Worm (Caenorhabditis elegans): ENCODE data around the gene F59B2.15.

F59B2.15 gene

ce11 chrIII:8973826-8974225, 28.6 kb downstream of the F59B2.15 start, which contains the start of gene R08D7.5:
TSS of gene R08D7.5 (plus strand) at chrIII:8974126.
- no peak for TF ChIP-seq cog-1 (tag; optimal IDR thresholded peaks at IDR 0.05)
- no peak for TF ChIP-seq klf-2 (GFP tag; conservative IDR thresholded peaks at IDR 0.05)
- TF ChIP-seq T22C8.4 (GFP tag; IDR thresholded peaks at IDR 0.05) = no peak
- no peak for TF ChIP-seq ztf-29 (GFP tag; IDR thresholded peaks at IDR 0.05)
- TF ChIP-seq flt-1 (GFP tag; IDR thresholded peaks at IDR 0.05) = no peak
- no peak for TF ChIP-seq med-1 (GFP tag; optimal IDR thresholded peaks at IDR 0.05; ENCODE audit: insufficient read depth)
- TF ChIP-seq ztf-23 (GFP tag; IDR thresholded peaks at IDR 0.05) = no peak
- TF ChIP-seq tab-1 (GFP tag; IDR thresholded peaks at IDR 0.05) = no peak
- no peak for TF ChIP-seq ref-1 (GFP tag; conservative IDR thresholded peaks at IDR 0.05)

ce11 chrIII:8973163-8973562, 29.3 kb downstream of the F59B2.15 start:
- TF ChIP-seq T22C8.4 (GFP tag; IDR thresholded peaks at IDR 0.05) = no peak
- TF ChIP-seq ztf-23 (GFP tag; IDR thresholded peaks at IDR 0.05) = no peak
- TF ChIP-seq med-1 (GFP tag; optimal IDR thresholded peaks at IDR 0.05; ENCODE audit: insufficient read depth) = no peak
- TF ChIP-seq cog-1 (tag; optimal IDR thresholded peaks at IDR 0.05) = no peak
- no peak for TF ChIP-seq ref-1 (GFP tag; conservative IDR thresholded peaks at IDR 0.05)
- TF ChIP-seq tab-1 (GFP tag; IDR thresholded peaks at IDR 0.05) = no peak
- TF ChIP-seq ztf-29 (GFP tag; IDR thresholded peaks at IDR 0.05) = no peak
- TF ChIP-seq flt-1 (GFP tag; IDR thresholded peaks at IDR 0.05) = no peak
- TF ChIP-seq klf-2 (GFP tag; conservative IDR thresholded peaks at IDR 0.05) = no peak

- TF ChIP-seq ztf-23 (GFP tag; IDR thresholded peaks at IDR 0.05) (peak; percentile 66; the same call in 1 of the 2 replicates), flt-1 (GFP tag; IDR thresholded peaks at IDR 0.05) (0 out of 2 replicates have a peak, but pooled peaks have one; percentile 47), med-1 (GFP tag; optimal IDR thresholded peaks at IDR 0.05; ENCODE audit: insufficient read depth) (peak; percentile 54), tab-1 (GFP tag; IDR thresholded peaks at IDR 0.05) (peak; percentile 57; the same call in 1 of the 2 replicates), cog-1 (tag; optimal IDR thresholded peaks at IDR 0.05) (no peak), ztf-29 (GFP tag; IDR thresholded peaks at IDR 0.05) (no peak)
Observed at ce11 chrIII:8971255-8972020, 31.0 kb downstream of the F59B2.15 start, which contains the start of the genes eif-3.D and R08D7.4. TSS of gene eif-3.D (minus strand) at chrIII:8971578. TSS of gene R08D7.4 (plus strand) at chrIII:8971892.

- no peak for TF ChIP-seq flt-1 (GFP tag; IDR thresholded peaks at IDR 0.05)
- TF ChIP-seq ztf-23 (GFP tag; IDR thresholded peaks at IDR 0.05) = no peak
- TF ChIP-seq T22C8.4 (GFP tag; IDR thresholded peaks at IDR 0.05) = no peak
- TF ChIP-seq med-1 (GFP tag; optimal IDR thresholded peaks at IDR 0.05; ENCODE audit: insufficient read depth) = no peak
- TF ChIP-seq ref-1 (GFP tag; conservative IDR thresholded peaks at IDR 0.05) = no peak
- no peak for TF ChIP-seq klf-2 (GFP tag; conservative IDR thresholded peaks at IDR 0.05)
- no peak for TF ChIP-seq cog-1 (tag; optimal IDR thresholded peaks at IDR 0.05)
- TF ChIP-seq ztf-29 (GFP tag; IDR thresholded peaks at IDR 0.05) = no peak
- no peak for TF ChIP-seq tab-1 (GFP tag; IDR thresholded peaks at IDR 0.05)
Observed at ce11 chrIII:8967639-8968038, 34.8 kb downstream of the F59B2.15 start, which contains the start of the genes bud-13 and rpap-2. TSS of gene bud-13 (minus strand) at chrIII:8967727. TSS of gene rpap-2 (plus strand) at chrIII:8967967.

ce11 chrIII:8964684-8965283, 37.7 kb downstream of the F59B2.15 start:
- 0 out of 2 replicates have a peak, but pooled peaks have one; percentile 55 for TF ChIP-seq ztf-23 (GFP tag; IDR thresholded peaks at IDR 0.05)
- no peak for TF ChIP-seq T22C8.4 (GFP tag; IDR thresholded peaks at IDR 0.05)

ce11 chrIII:8962475-8962874, 40.0 kb downstream of the F59B2.15 start:
- TF ChIP-seq flt-1 (GFP tag; IDR thresholded peaks at IDR 0.05) (no peak), med-1 (GFP tag; optimal IDR thresholded peaks at IDR 0.05; ENCODE audit: insufficient read depth) (no peak), ztf-23 (GFP tag; IDR thresholded peaks at IDR 0.05) (no peak), ref-1 (GFP tag; conservative IDR thresholded peaks at IDR 0.05) (no peak), klf-2 (GFP tag; conservative IDR thresholded peaks at IDR 0.05) (no peak), tab-1 (GFP tag; IDR thresholded peaks at IDR 0.05) (no peak), cog-1 (tag; optimal IDR thresholded peaks at IDR 0.05) (no peak), ztf-29 (GFP tag; IDR thresholded peaks at IDR 0.05) (no peak)

- TF ChIP-seq ref-1 (GFP tag; conservative IDR thresholded peaks at IDR 0.05) = no peak
- TF ChIP-seq ztf-29 (GFP tag; IDR thresholded peaks at IDR 0.05) = no peak
Observed at ce11 chrIII:8961993-8962392, 40.5 kb downstream of the F59B2.15 start, which contains the start of gene grl-25. TSS of gene grl-25 (plus strand) at chrIII:8962293.

- no peak for TF ChIP-seq cog-1 (tag; optimal IDR thresholded peaks at IDR 0.05)
- TF ChIP-seq klf-2 (GFP tag; conservative IDR thresholded peaks at IDR 0.05) = no peak
- TF ChIP-seq ztf-29 (GFP tag; IDR thresholded peaks at IDR 0.05) = no peak
- no peak for TF ChIP-seq flt-1 (GFP tag; IDR thresholded peaks at IDR 0.05)
- TF ChIP-seq ref-1 (GFP tag; conservative IDR thresholded peaks at IDR 0.05) = no peak
- TF ChIP-seq tab-1 (GFP tag; IDR thresholded peaks at IDR 0.05) = no peak
- TF ChIP-seq T22C8.4 (GFP tag; IDR thresholded peaks at IDR 0.05) = no peak
- TF ChIP-seq ztf-23 (GFP tag; IDR thresholded peaks at IDR 0.05) = no peak
- no peak for TF ChIP-seq med-1 (GFP tag; optimal IDR thresholded peaks at IDR 0.05; ENCODE audit: insufficient read depth)
Observed at ce11 chrIII:8960664-8961063, 41.8 kb downstream of the F59B2.15 start, which contains the start of gene ZK643.6. TSS of gene ZK643.6 (minus strand) at chrIII:8960764.

ce11 chrIII:8956146-8956646, 46.2 kb downstream of the F59B2.15 start, which contains the start of the genes ZK643.5 and ZK643.2:
TSS of gene ZK643.5 (minus strand) at chrIII:8956196.
TSS of gene ZK643.2 (plus strand) at chrIII:8956540.
- TF ChIP-seq T22C8.4 (GFP tag; IDR thresholded peaks at IDR 0.05) (peak; percentile 99), klf-2 (GFP tag; conservative IDR thresholded peaks at IDR 0.05) (no peak), flt-1 (GFP tag; IDR thresholded peaks at IDR 0.05) (no peak)
